Worm (Caenorhabditis elegans): ENCODE measurements around the gene K08H10.6.
"Not testable (repeated sequence)": the region's sequence is repeated elsewhere in the genome, so short reads cannot be mapped to it uniquely, and the experiment has no call there.

Gene K08H10.6

DNA sequence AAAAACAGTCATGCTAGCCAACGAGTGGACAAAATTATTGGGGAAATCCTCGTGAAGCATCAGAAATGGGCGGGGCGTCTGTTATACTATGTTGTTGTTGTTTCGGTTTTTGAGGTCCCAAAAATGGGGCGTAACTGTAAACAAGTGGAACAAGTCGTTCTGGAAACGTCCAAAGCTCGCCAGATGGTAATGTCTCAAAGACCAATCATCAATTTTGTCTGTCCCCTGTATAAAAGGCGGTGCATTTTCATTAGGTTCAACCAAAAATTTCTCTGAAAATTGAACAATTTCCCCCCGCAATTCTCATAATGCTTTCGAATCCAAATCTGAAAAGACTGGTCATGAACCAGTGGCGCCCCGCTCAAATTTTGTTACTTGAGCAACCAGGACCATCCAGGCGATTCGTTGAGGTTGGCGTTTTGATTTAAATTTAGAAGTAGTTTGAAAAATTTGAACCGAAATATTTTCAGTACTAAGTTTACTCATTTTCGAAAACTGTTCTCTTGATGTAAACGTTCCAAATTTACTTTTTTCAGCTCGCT is 23.5 kb upstream of the K08H10.6 start:
- TF ChIP-seq pat-9 (tag; optimal IDR thresholded peaks at IDR 0.05) (no peak), lin-11 (tag; optimal IDR thresholded peaks at IDR 0.05) (no peak), madf-2 (tag; optimal IDR thresholded peaks at IDR 0.05) (no peak), pha-4 (tag; optimal IDR thresholded peaks at IDR 0.05) (no peak), unc-3 (GFP tag; conservative IDR thresholded peaks at IDR 0.05) (no peak), unc-3 (tag; optimal IDR thresholded peaks at IDR 0.05) (no peak)

DNA sequence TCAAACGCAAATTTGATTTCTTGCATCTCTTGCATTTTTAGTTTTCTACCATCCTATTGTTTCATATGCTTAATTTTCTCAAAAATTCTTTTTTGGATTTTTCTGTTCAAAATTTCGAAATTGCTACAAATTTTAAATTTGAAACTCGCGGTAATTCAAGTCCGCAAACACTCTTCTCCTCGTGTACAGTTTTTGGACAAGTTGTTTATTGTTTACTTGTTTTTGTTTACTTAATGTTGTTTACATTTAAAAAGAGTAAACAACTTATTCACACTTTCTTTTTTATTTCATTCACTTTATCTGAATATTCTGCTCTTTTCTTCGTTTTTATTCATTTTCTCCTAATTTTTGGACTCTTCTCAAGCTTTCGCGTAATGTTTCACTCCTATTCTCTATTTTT is 22.6 kb upstream of the K08H10.6 start:
- TF ChIP-seq npax-4 (tag; optimal IDR thresholded peaks at IDR 0.05) (no peak), tbx-7 (tag; optimal IDR thresholded peaks at IDR 0.05) (no peak), elt-4 (tag; optimal IDR thresholded peaks at IDR 0.05) (no peak), ceh-9 (tag; optimal IDR thresholded peaks at IDR 0.05) (no peak), ets-4 (tag; optimal IDR thresholded peaks at IDR 0.05) (no peak), ref-2 (tag; optimal IDR thresholded peaks at IDR 0.05) (no peak), che-1 (tag; optimal IDR thresholded peaks at IDR 0.05) (no peak), lin-11 (tag; optimal IDR thresholded peaks at IDR 0.05) (no peak), ceh-19 (GFP tag; optimal IDR thresholded peaks at IDR 0.05) (no peak), zip-5 (tag; optimal IDR thresholded peaks at IDR 0.05) (no peak), K09A11.1 (tag; optimal IDR thresholded peaks at IDR 0.05; ENCODE audit: insufficient read depth) (no peak), hlh-8 (tag; optimal IDR thresholded peaks at IDR 0.05) (no peak)

DNA sequence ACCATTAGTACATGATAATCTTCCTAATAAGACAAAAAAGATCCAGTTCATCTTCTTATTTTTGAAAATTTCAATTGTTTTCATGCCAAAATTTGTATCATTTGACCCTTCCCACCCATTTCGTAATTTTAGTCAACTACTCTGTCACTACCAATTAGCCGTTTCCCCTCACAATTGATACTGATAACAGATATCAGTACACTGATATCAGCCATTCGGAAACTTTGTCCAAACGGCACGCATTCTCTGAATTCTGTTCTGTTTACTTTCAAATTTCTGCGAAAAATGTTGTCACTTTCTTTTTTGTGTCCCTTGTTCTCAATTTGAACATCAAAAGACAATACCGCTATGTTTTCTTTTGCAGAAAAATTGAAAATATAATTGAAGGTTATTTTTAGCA is 16.9 kb upstream of the K08H10.6 start:
- TF ChIP-seq elt-2 (tag; optimal IDR thresholded peaks at IDR 0.05) (peak; percentile 69), ceh-22 (tag; optimal IDR thresholded peaks at IDR 0.05) (no peak)

DNA sequence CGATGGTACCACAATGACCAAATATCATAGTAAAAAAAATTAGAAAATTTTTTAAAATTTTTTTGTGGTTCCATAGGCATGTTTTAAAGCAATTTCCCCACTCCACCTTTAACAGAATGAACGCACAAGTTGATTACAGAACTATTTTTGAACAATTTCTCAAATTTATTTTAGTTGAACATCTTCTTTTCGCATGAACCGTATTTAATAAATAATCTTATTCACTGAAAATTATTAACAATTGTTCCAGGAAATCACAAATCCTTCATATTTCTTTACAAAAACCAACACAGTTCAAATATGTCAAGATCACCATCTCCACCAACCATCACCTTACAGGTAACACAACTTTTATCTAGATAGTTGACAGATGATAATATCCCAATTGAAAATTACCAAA is 15.9 kb upstream of the K08H10.6 start, which contains the start of gene lea-1:
lea-1 (plus strand) TSS at position 301 of the 400 bp plus-strand sequence.
- no peak for TF ChIP-seq ceh-45 (GFP tag; IDR thresholded peaks at IDR 0.05)
- TF ChIP-seq ets-4 (tag; optimal IDR thresholded peaks at IDR 0.05), result no peak

DNA sequence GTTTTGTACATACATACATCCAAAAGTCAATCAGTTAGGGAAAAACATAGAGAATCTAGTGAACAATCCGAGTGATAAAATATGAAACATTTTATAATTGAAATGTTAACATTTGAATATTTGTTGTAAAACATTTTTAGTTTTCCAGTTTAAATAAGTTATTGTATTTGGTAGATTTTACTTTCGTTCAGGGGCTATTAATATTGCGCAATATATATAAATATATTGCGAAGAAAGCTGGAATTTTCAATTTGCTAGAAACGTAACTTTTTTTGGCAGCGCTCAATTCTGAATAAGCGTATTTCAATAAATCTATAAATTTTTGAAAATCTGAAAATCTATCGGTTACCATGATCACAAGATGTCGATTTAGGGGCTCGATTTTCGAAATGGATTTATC is 11.8 kb upstream of the K08H10.6 start:
- TF ChIP-seq F13H6.1 (tag; optimal IDR thresholded peaks at IDR 0.05) (no peak), tbx-2 (tag; optimal IDR thresholded peaks at IDR 0.05) (no peak), pha-4 (tag; optimal IDR thresholded peaks at IDR 0.05) (no peak), ceh-2 (tag; optimal IDR thresholded peaks at IDR 0.05) (no peak), gmeb-2 (tag; optimal IDR thresholded peaks at IDR 0.05) (no peak), hlh-15 (tag; optimal IDR thresholded peaks at IDR 0.05) (no peak), ets-4 (tag; optimal IDR thresholded peaks at IDR 0.05) (no peak), ceh-34 (tag; optimal IDR thresholded peaks at IDR 0.05) (no peak), fax-1 (tag; optimal IDR thresholded peaks at IDR 0.05) (no peak)

DNA sequence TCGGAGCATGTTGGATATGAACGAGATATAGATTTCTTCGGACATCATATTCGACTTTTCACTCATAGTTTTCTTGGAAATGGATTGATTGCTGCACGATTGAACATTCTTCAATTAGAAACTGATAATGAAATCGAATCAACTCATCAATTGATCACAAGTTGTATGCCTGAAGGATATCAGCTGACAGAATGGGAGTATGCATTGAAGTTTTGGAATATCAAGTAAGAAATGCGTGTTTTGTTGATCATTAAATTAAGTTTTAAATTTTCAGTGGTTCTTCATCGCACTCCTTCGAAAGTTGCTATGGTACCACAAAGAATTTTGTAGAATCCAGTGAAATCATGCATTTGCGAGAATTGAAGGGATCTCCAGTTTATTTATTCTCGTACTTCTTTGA is 10.7 kb upstream of the K08H10.6 start:
- no peak for TF ChIP-seq che-1 (tag; optimal IDR thresholded peaks at IDR 0.05)
- TF ChIP-seq C08G9.2 (tag; optimal IDR thresholded peaks at IDR 0.05), result no peak
- no peak for TF ChIP-seq madf-2 (tag; optimal IDR thresholded peaks at IDR 0.05)
- TF ChIP-seq pat-9 (tag; optimal IDR thresholded peaks at IDR 0.05), result no peak

DNA sequence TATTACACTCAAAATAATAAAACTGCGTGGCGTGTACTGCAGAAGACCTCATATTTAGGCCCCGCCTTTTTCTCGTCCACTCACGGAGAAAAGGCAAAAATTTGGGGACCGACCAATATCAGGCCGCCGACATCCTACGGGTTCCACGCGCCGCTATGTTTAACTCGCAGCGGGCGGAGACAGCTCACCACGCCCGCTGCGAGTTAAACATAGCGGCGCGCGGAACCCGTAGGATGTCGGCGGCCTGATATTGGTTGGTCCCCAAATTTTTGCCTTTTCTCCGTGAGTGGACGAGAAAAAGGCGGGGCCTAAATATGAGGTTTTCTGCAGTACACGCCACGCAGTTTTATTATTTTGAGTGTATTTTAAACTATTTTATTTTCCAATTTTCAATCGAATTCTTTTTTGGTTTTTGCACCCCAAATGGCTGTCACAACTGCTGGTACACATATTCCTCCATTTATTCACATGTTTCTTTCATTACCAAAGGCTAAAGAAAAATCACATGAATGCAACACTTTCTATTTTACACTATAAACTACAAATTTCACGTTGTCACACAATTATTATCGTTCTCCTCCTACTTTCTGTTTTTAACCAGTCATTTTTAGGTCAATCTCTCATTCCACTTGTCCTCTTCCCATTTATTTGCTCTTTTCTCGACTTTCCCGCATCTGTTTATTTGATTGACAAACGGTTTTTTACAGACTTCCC is 8.5 kb upstream of the K08H10.6 start, which contains the start of gene uda-1:
uda-1 (plus strand) TSS at position 708 of the 714 bp plus-strand sequence.
- not testable (repeated sequence) for TF ChIP-seq ceh-2 (tag; optimal IDR thresholded peaks at IDR 0.05); madf-2 (tag; optimal IDR thresholded peaks at IDR 0.05); fkh-10 (GFP tag; optimal IDR thresholded peaks at IDR 0.05)

All from whole organism, late embryonic.